Worm (Caenorhabditis elegans): Measurements from ENCODE around the gene dop-3.

dop-3 gene

ce11 chrX:6553634-6554033, 15.9 kb downstream of the dop-3 start:
- TF ChIP-seq madf-6 (GFP tag; IDR thresholded peaks at IDR 0.05) (no peak), ceh-27 (GFP tag; optimal IDR thresholded peaks at IDR 0.05) (no peak), nhr-80 (tag; optimal IDR thresholded peaks at IDR 0.05) (no peak), dox-1 (GFP tag; IDR thresholded peaks at IDR 0.05) (no peak), die-1 (tag; optimal IDR thresholded peaks at IDR 0.05) (no peak), attf-5 (GFP tag; optimal IDR thresholded peaks at IDR 0.05) (no peak), madf-8 (GFP tag; conservative IDR thresholded peaks at IDR 0.05) (no peak), B0336.3 (GFP tag; IDR thresholded peaks at IDR 0.05) (no peak), attf-3 (GFP tag; conservative IDR thresholded peaks at IDR 0.05) (no peak), unc-62 (GFP tag; optimal IDR thresholded peaks at IDR 0.05) (no peak), egl-18 (GFP tag; IDR thresholded peaks at IDR 0.05) (no peak), ets-4 (GFP tag; optimal IDR thresholded peaks at IDR 0.05) (no peak), Y67H2A.10 (GFP tag; conservative IDR thresholded peaks at IDR 0.05) (no peak), ama-1 (optimal IDR thresholded peaks at IDR 0.05) (no peak), ama-1 (GFP tag; optimal IDR thresholded peaks at IDR 0.05) (no peak), nfya-1 (tag; optimal IDR thresholded peaks at IDR 0.05; ENCODE audit: borderline replicate concordance, insufficient read depth) (no peak), him-1 (tag; optimal IDR thresholded peaks at IDR 0.05) (no peak)

- peak; percentile 38; the same call in 1 of the 2 replicates for TF ChIP-seq cebp-1 (GFP tag; IDR thresholded peaks at IDR 0.05)
- TF ChIP-seq cebp-1 (tag; optimal IDR thresholded peaks at IDR 0.05), result peak; percentile 89
- no peak for TF ChIP-seq snpc-3.4 (tag; optimal IDR thresholded peaks at IDR 0.05)
Observed at ce11 chrX:6552806-6553337, 16.7 kb downstream of the dop-3 start, which contains the start of gene svh-2. svh-2 (plus strand) TSS chrX:6553287.

DNA sequence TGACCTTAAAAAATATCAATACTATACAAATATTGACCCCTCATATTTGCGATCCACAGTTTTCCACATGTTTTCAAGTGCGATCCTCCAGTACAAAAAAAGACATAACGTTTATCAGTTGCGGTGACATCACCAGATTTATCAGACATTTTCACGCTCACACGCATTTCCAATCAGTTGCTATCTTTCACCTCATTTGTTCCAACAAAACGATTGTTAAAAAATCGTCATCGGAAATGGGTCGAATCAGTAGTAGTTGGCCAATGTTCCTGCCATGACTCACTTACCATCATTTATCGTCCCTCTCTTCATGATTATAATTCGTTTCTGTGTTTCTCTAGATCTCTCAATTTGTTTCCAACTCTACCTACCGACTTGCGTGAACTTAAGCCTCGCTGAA, 17.8 kb downstream of the dop-3 start:
- TF ChIP-seq ceh-79 (tag; optimal IDR thresholded peaks at IDR 0.05) (no peak), let-607 (tag; optimal IDR thresholded peaks at IDR 0.05) (peak in 1 of 2 experiments; percentile 21), tbp1 (GFP tag; optimal IDR thresholded peaks at IDR 0.05) (no peak), nhr-80 (tag; optimal IDR thresholded peaks at IDR 0.05) (peak; percentile 67)

- no peak for TF ChIP-seq lir-1 (GFP tag; conservative IDR thresholded peaks at IDR 0.05)
- TF ChIP-seq pha-4 (tag; optimal IDR thresholded peaks at IDR 0.05), result no peak
- no peak for TF ChIP-seq cebp-1 (GFP tag; IDR thresholded peaks at IDR 0.05)
- peak; percentile 34 for TF ChIP-seq cebp-1 (tag; optimal IDR thresholded peaks at IDR 0.05)
- TF ChIP-seq lin-26 (GFP tag; IDR thresholded peaks at IDR 0.05), result no peak
- peak; percentile 51; the same call in 1 of the 2 replicates for TF ChIP-seq dox-1 (GFP tag; IDR thresholded peaks at IDR 0.05)
- no peak for TF ChIP-seq ceh-91 (GFP tag; IDR thresholded peaks at IDR 0.05)
- TF ChIP-seq egrh-3 (GFP tag; IDR thresholded peaks at IDR 0.05), result no peak
Observed at ce11 chrX:6551073-6551652, 18.4 kb downstream of the dop-3 start.

- TF ChIP-seq mxl-1 (tag; optimal IDR thresholded peaks at IDR 0.05), result no peak
- no peak for TF ChIP-seq mcd-1 (GFP tag; IDR thresholded peaks at IDR 0.05)
- TF ChIP-seq F22D6.2 (tag; optimal IDR thresholded peaks at IDR 0.05), result no peak
- no peak for TF ChIP-seq somi-1 (GFP tag; optimal IDR thresholded peaks at IDR 0.05)
- TF ChIP-seq dox-1 (GFP tag; IDR thresholded peaks at IDR 0.05), result no peak
- no peak for TF ChIP-seq sptf-2 (GFP tag; optimal IDR thresholded peaks at IDR 0.05)
- no peak for TF ChIP-seq ZK185.1 (tag; optimal IDR thresholded peaks at IDR 0.05; ENCODE audit: poor library complexity, severe bottlenecking)
- no peak for TF ChIP-seq tbp1 (GFP tag; optimal IDR thresholded peaks at IDR 0.05)
- no peak for TF ChIP-seq rec-8 (tag; optimal IDR thresholded peaks at IDR 0.05)
- no peak for TF ChIP-seq ceh-58 (GFP tag; IDR thresholded peaks at IDR 0.05)
- no peak for TF ChIP-seq snpc-1.1 (tag; optimal IDR thresholded peaks at IDR 0.05; ENCODE audit: insufficient read depth)
- no peak for TF ChIP-seq attf-3 (GFP tag; conservative IDR thresholded peaks at IDR 0.05)
- no peak for TF ChIP-seq gei-17 (GFP tag; optimal IDR thresholded peaks at IDR 0.05)
- TF ChIP-seq him-1 (tag; optimal IDR thresholded peaks at IDR 0.05), result no peak
- TF ChIP-seq pbrm-1 (GFP tag; IDR thresholded peaks at IDR 0.05), result no peak
Observed at ce11 chrX:6543665-6544064, 25.9 kb downstream of the dop-3 start.
